Fruit fly (Drosophila melanogaster) whole organism, embryonic: Measurements from ENCODE around the gene Cyp303a1.

Source experiments
- Antp ChIP-seq: fragments of 200-800 bp; sonication (Bioruptor generic); optimal IDR thresholded peaks from 3 replicates; lab custom pipeline; 2016; ENCODE audit warnings: missing biosample characterization, missing genetic modification characterization
- Bteb2 ChIP-seq: fragments of 200-800 bp; sonication (Bioruptor generic); optimal IDR thresholded peaks from 2 replicates; lab custom pipeline; 2016; ENCODE audit warnings: missing biosample characterization, missing genetic modification characterization
- CG10147 ChIP-seq: fragments of 200-800 bp; sonication (Bioruptor generic); optimal IDR thresholded peaks from 2 replicates; lab custom pipeline; 2019; ENCODE audit warnings: missing biosample characterization, mild to moderate bottlenecking, missing genetic modification characterization, moderate library complexity
- CG11247 ChIP-seq: fragments of 200-800 bp; sonication (Bioruptor generic); IDR thresholded peaks from 2 replicates; pipeline ENCODE4 v1.3.6; 2022; ENCODE audit warnings: missing biosample characterization, missing genetic modification characterization
- CG11560 ChIP-seq: fragments of 200-800 bp; sonication (Bioruptor generic); IDR thresholded peaks from 3 replicates; pipeline ENCODE4 v1.3.6; 2022; ENCODE audit warnings: missing biosample characterization, missing genetic modification characterization
- CG12155 ChIP-seq: fragments of 200-800 bp; sonication (Bioruptor generic); optimal IDR thresholded peaks from 3 replicates; lab custom pipeline; 2016; ENCODE audit warnings: missing biosample characterization, missing genetic modification characterization
- CG12659 ChIP-seq: fragments of 200-800 bp; sonication (Bioruptor generic); optimal IDR thresholded peaks from 3 replicates; lab custom pipeline; 2017; ENCODE audit warnings: mild to moderate bottlenecking, missing biosample characterization, missing genetic modification reagents, missing genetic modification characterization
- CG17912 ChIP-seq: fragments of 200-800 bp; sonication (Bioruptor generic); optimal IDR thresholded peaks from 2 replicates; lab custom pipeline; 2018; ENCODE audit warnings: missing biosample characterization, mild to moderate bottlenecking, missing genetic modification characterization
- CG2120 ChIP-seq: fragments of 200-800 bp; sonication (Bioruptor generic); optimal IDR thresholded peaks from 3 replicates; lab custom pipeline; 2016; ENCODE audit warnings: missing biosample characterization, missing genetic modification characterization
- CG2678 ChIP-seq: fragments of 200-800 bp; sonication (Bioruptor generic); optimal IDR thresholded peaks from 3 replicates; lab custom pipeline; 2019; ENCODE audit warnings: missing biosample characterization, mild to moderate bottlenecking, missing genetic modification characterization, moderate library complexity
- CG31388 ChIP-seq: fragments of 200-800 bp; sonication (Bioruptor generic); optimal IDR thresholded peaks from 2 replicates; lab custom pipeline; 2016; ENCODE audit warnings: missing biosample characterization, missing genetic modification characterization
- CG31441 ChIP-seq: fragments of 200-800 bp; sonication (Bioruptor generic); IDR thresholded peaks from 2 replicates; pipeline ENCODE4 v1.3.6; 2022; ENCODE audit warnings: missing biosample characterization, missing genetic modification characterization
- CG32772 ChIP-seq: fragments of 200-800 bp; sonication (Bioruptor generic); IDR thresholded peaks from 2 replicates; pipeline ENCODE4 v1.3.6; 2022; ENCODE audit warnings: missing biosample characterization, missing genetic modification characterization
- CG3281 ChIP-seq: fragments of 200-800 bp; sonication (Bioruptor generic); optimal IDR thresholded peaks from 3 replicates; lab custom pipeline; 2017; ENCODE audit warnings: missing biosample characterization, mild to moderate bottlenecking, missing genetic modification characterization
- CG33557 ChIP-seq: fragments of 200-800 bp; sonication (Bioruptor generic); optimal IDR thresholded peaks from 2 replicates; lab custom pipeline; 2019; ENCODE audit warnings: missing biosample characterization, mild to moderate bottlenecking, missing genetic modification characterization, moderate library complexity
- CG5953 ChIP-seq: fragments of 200-800 bp; sonication (Bioruptor generic); IDR thresholded peaks from 2 replicates; pipeline ENCODE4 v1.3.6; 2022; ENCODE audit warnings: missing biosample characterization, missing genetic modification characterization
- CG6272 ChIP-seq: fragments of 200-800 bp; sonication (Bioruptor generic); IDR thresholded peaks from 2 replicates; pipeline ENCODE4 v1.3.6; 2022; ENCODE audit warnings: missing biosample characterization, missing genetic modification characterization
- CG7271 ChIP-seq: fragments of 200-800 bp; sonication (Bioruptor generic); optimal IDR thresholded peaks from 2 replicates; lab custom pipeline; 2018; ENCODE audit warnings: missing biosample characterization, mild to moderate bottlenecking, missing genetic modification characterization, moderate library complexity
- CG7372 ChIP-seq: fragments of 200-800 bp; sonication (Bioruptor generic); IDR thresholded peaks from 2 replicates; pipeline ENCODE4 v1.3.6; 2022; ENCODE audit warnings: missing biosample characterization, missing genetic modification characterization
- Dad ChIP-seq: fragments of 200-800 bp; sonication (Bioruptor generic); optimal IDR thresholded peaks from 3 replicates; lab custom pipeline; 2016; ENCODE audit warnings: missing biosample characterization, missing genetic modification characterization
- Doc2 ChIP-seq: fragments of 200-800 bp; sonication (Bioruptor generic); IDR thresholded peaks from 2 replicates; pipeline ENCODE4 v1.3.6; 2022; ENCODE audit warnings: missing biosample characterization, missing genetic modification characterization
- Hr39 ChIP-seq: fragments of >200 bp; optimal IDR thresholded peaks from 2 replicates; lab custom pipeline; 2017
- Meics ChIP-seq: fragments of 200-800 bp; sonication (Bioruptor generic); optimal IDR thresholded peaks from 2 replicates; lab custom pipeline; 2017; ENCODE audit warnings: missing biosample characterization, mild to moderate bottlenecking, missing genetic modification characterization
- Ravus ChIP-seq: fragments of 200-800 bp; sonication (Bioruptor generic); IDR thresholded peaks from 2 replicates; pipeline ENCODE4 v1.3.6; 2022; ENCODE audit warnings: missing biosample characterization, missing genetic modification characterization
- Usf ChIP-seq: fragments of 200-800 bp; sonication (Bioruptor generic); optimal IDR thresholded peaks from 2 replicates; lab custom pipeline; 2017; ENCODE audit warnings: missing genotype, missing biosample characterization, missing genetic modification characterization
- Vsx1 ChIP-seq: fragments of 200-800 bp; sonication (Bioruptor generic); optimal IDR thresholded peaks from 2 replicates; lab custom pipeline; 2017; ENCODE audit warnings: missing biosample characterization, mild to moderate bottlenecking, missing genetic modification characterization, missing genetic modification reagents
- ap ChIP-seq: fragments of 200-800 bp; sonication (Bioruptor generic); IDR thresholded peaks from 2 replicates; pipeline ENCODE4 v1.3.6; 2022; ENCODE audit warnings: missing biosample characterization, missing genetic modification characterization
- ara ChIP-seq: fragments of 200-800 bp; sonication (Bioruptor generic); IDR thresholded peaks from 2 replicates; pipeline ENCODE4 v1.3.6; 2022; ENCODE audit warnings: missing biosample characterization, missing genetic modification characterization
- bcd ChIP-seq: fragments of 200-800 bp; sonication (Bioruptor generic); optimal IDR thresholded peaks from 2 replicates; lab custom pipeline; 2017; ENCODE audit warnings: missing biosample characterization, mild to moderate bottlenecking, missing genetic modification characterization
- croc ChIP-seq: fragments of 200-800 bp; sonication (Bioruptor generic); conservative IDR thresholded peaks from 3 replicates; pipeline ENCODE4 v1.3.6; 2022; ENCODE audit warnings: missing biosample characterization, missing genetic modification characterization
- crp ChIP-seq, 2 experiments: fragments of 200-800 bp; sonication (Bioruptor generic); optimal IDR thresholded peaks; 2 replicates in 1 of 2; 3 replicates in 1 of 2; lab custom pipeline; 2017; ENCODE audit warnings: missing biosample characterization in 2 of 2, missing genetic modification characterization in 2 of 2, mild to moderate bottlenecking in 1 of 2, moderate library complexity in 1 of 2
- disco-r ChIP-seq: fragments of 200-800 bp; sonication (Bioruptor generic); optimal IDR thresholded peaks from 2 replicates; lab custom pipeline; 2016; ENCODE audit warnings: missing biosample characterization, missing genetic modification characterization
- eve ChIP-seq, 2 experiments: fragments of >200 bp; optimal IDR thresholded peaks; 2 replicates each; lab custom pipeline; 2017; ENCODE audit warnings: missing biosample characterization in 2 of 2, missing genetic modification characterization in 2 of 2
- grau ChIP-seq: fragments of 200-800 bp; optimal IDR thresholded peaks from 3 replicates; lab custom pipeline; 2019; ENCODE audit warnings: missing biosample characterization, mild to moderate bottlenecking, missing genetic modification characterization, moderate library complexity
- grn ChIP-seq: fragments of 200-800 bp; sonication (Bioruptor generic); optimal IDR thresholded peaks from 3 replicates; lab custom pipeline; 2017; ENCODE audit warnings: missing biosample characterization, missing genetic modification characterization
- gsb ChIP-seq: fragments of 200-800 bp; sonication (Bioruptor generic); IDR thresholded peaks from 2 replicates; pipeline ENCODE4 v1.3.6; 2022; ENCODE audit warnings: missing biosample characterization, missing genetic modification characterization
- ham ChIP-seq: fragments of 200-800 bp; sonication (Bioruptor generic); IDR thresholded peaks from 2 replicates; pipeline ENCODE4 v1.3.6; 2022; ENCODE audit warnings: missing biosample characterization, missing genetic modification characterization
- jigr1 ChIP-seq: fragments of 200-800 bp; sonication (Bioruptor generic); IDR thresholded peaks from 3 replicates; pipeline ENCODE4 v1.3.6; 2022; ENCODE audit warnings: missing biosample characterization, missing genetic modification characterization
- jumu ChIP-seq: fragments of 200-800 bp; sonication (Bioruptor generic); optimal IDR thresholded peaks from 3 replicates; lab custom pipeline; 2016; ENCODE audit warnings: missing biosample characterization, missing genetic modification characterization
- ken ChIP-seq: fragments of 200-800 bp; sonication (Bioruptor generic); IDR thresholded peaks from 3 replicates; pipeline ENCODE4 v1.3.6; 2022; ENCODE audit warnings: missing biosample characterization, missing genetic modification characterization
- klu ChIP-seq: fragments of 200-800 bp; sonication (Bioruptor generic); IDR thresholded peaks from 2 replicates; pipeline ENCODE4 v1.3.6; 2022; ENCODE audit warnings: missing biosample characterization, missing genetic modification characterization
- lab ChIP-seq: fragments of 200-800 bp; sonication (Bioruptor generic); optimal IDR thresholded peaks from 3 replicates; lab custom pipeline; 2017; ENCODE audit warnings: missing biosample characterization, missing genetic modification characterization, mild to moderate bottlenecking, moderate library complexity, missing genetic modification reagents
- odd ChIP-seq: fragments of 200-800 bp; sonication (Bioruptor generic); optimal IDR thresholded peaks from 2 replicates; lab custom pipeline; 2017; ENCODE audit warnings: missing biosample characterization, mild to moderate bottlenecking, missing genetic modification characterization
- pb ChIP-seq: fragments of 200-800 bp; sonication (Bioruptor generic); optimal IDR thresholded peaks from 3 replicates; lab custom pipeline; 2016; ENCODE audit warnings: missing biosample characterization, missing genetic modification characterization
- pros ChIP-seq: fragments of 200-800 bp; sonication (Bioruptor generic); optimal IDR thresholded peaks from 3 replicates; lab custom pipeline; 2019; ENCODE audit warnings: missing biosample characterization, mild to moderate bottlenecking, missing genetic modification characterization, moderate library complexity
- sd ChIP-seq: fragments of 200-800 bp; sonication (Bioruptor generic); optimal IDR thresholded peaks from 3 replicates; lab custom pipeline; 2018; ENCODE audit warnings: missing biosample characterization, mild to moderate bottlenecking, missing genetic modification characterization, moderate library complexity
- slou ChIP-seq: fragments of 200-800 bp; sonication (Bioruptor generic); optimal IDR thresholded peaks from 3 replicates; lab custom pipeline; 2016; ENCODE audit warnings: missing biosample characterization, missing genetic modification characterization
- sna ChIP-seq: fragments of 200-800 bp; sonication (Bioruptor generic); IDR thresholded peaks from 2 replicates; pipeline ENCODE4 v1.3.6; 2022; ENCODE audit warnings: missing biosample characterization, missing genetic modification characterization; ENCODE audit not compliant: partially characterized antibody
- tio ChIP-seq: fragments of 200-800 bp; sonication (Bioruptor generic); optimal IDR thresholded peaks from 2 replicates; lab custom pipeline; 2017; ENCODE audit warnings: missing biosample characterization, missing genetic modification characterization, inconsistent platforms
- trem ChIP-seq: fragments of 200-800 bp; optimal IDR thresholded peaks from 3 replicates; lab custom pipeline; 2019; ENCODE audit warnings: missing biosample characterization, mild to moderate bottlenecking, missing genetic modification characterization, moderate library complexity
- trh ChIP-seq: fragments of 200-800 bp; sonication (Bioruptor generic); optimal IDR thresholded peaks from 2 replicates; lab custom pipeline; 2016; ENCODE audit warnings: missing biosample characterization, missing genetic modification characterization
- zen ChIP-seq: fragments of 200-800 bp; sonication (Bioruptor generic); optimal IDR thresholded peaks from 3 replicates; lab custom pipeline; 2018; ENCODE audit warnings: missing biosample characterization, mild to moderate bottlenecking, missing genetic modification characterization, moderate library complexity
- zf30C ChIP-seq: fragments of 200-800 bp; sonication (Bioruptor generic); optimal IDR thresholded peaks from 3 replicates; lab custom pipeline; 2018; ENCODE audit warnings: missing biosample characterization, mild to moderate bottlenecking, missing genetic modification characterization

Cyp303a1 gene

DNA sequence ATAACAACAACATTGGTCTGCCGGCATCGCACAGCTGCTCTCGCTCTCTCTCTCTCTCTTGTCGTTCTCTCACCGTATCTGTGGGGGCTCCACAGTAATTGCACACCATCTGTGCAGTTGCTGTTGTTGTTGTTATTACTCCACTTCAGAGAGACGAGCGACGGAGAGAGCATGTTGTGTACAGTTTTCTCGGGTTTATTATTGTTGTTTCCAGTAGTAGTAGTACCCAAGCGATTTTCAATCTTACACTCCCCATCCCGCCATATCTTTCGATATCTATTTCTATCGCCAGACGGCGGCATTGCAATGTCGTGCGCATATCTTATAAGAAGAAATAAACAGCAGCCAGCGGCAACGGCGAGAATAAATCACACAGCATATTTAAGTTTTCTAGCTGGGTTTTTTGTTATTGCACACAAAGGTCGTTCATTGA lies 25.9 kb upstream of the Cyp303a1 start (continued):
- TF ChIP-seq CG31388 (GFP tag; lab: Kevin White, UChicago) (no peak), disco-r (GFP tag; lab: Kevin White, UChicago) (no peak), lab (GFP tag; lab: Kevin White, UChicago) (no peak), CG5953 (GFP tag; lab: Robert Waterston, UW) (no peak), jigr1 (GFP tag; lab: Robert Waterston, UW) (no peak), CG12659 (GFP tag; lab: Kevin White, UChicago) (no peak), odd (GFP tag; lab: Kevin White, UChicago) (peak; percentile 2), CG2120 (GFP tag; lab: Kevin White, UChicago) (no peak), grn (peak; percentile 73), CG3281 (no peak), Bteb2 (no peak), CG6272 (GFP tag; lab: Robert Waterston, UW) (no peak), zen (tag; lab: Kevin White, UChicago) (no peak), CG12155 (no peak), crp (GFP tag; optimal IDR thresholded peaks at IDR 0.05; lab: Kevin White, UChicago) (peak in 1 of 2 experiments; percentile 70), Usf (GFP tag; lab: Kevin White, UChicago) (no peak), klu (GFP tag; lab: Robert Waterston, UW) (no peak), sna (GFP tag; lab: Robert Waterston, UW) (no peak), jumu (no peak), grau (tag; lab: Kevin White, UChicago) (no peak), ham (GFP tag; lab: Robert Waterston, UW) (no peak), zf30C (no peak), Doc2 (GFP tag; lab: Robert Waterston, UW) (no peak), slou (GFP tag; lab: Kevin White, UChicago) (no peak), tio (GFP tag; lab: Kevin White, UChicago) (no peak), Dad (GFP tag; lab: Kevin White, UChicago) (no peak), CG11247 (GFP tag; lab: Robert Waterston, UW) (no peak), trh (GFP tag; lab: Kevin White, UChicago) (no peak), CG11560 (tag; lab: Robert Waterston, UW) (no peak), ara (GFP tag; lab: Robert Waterston, UW) (no peak), sd (tag; lab: Kevin White, UChicago) (peak; percentile 57), Antp (no peak), pb (GFP tag; lab: Kevin White, UChicago) (no peak), Meics (GFP tag; lab: Kevin White, UChicago) (no peak), pros (GFP tag; lab: Kevin White, UChicago) (peak; percentile 58), ken (GFP tag; lab: Robert Waterston, UW) (no peak), Ravus (GFP tag; lab: Robert Waterston, UW) (no peak), croc (no peak), ap (GFP tag; lab: Robert Waterston, UW) (no peak), CG7372 (GFP tag; lab: Robert Waterston, UW) (no peak), eve (GFP tag; optimal IDR thresholded peaks at IDR 0.05; lab: Kevin White, UChicago) (no peak), CG31441 (GFP tag; lab: Robert Waterston, UW) (no peak), CG2678 (no peak), CG33557 (GFP tag; lab: Kevin White, UChicago) (peak; percentile 2), CG10147 (GFP tag; lab: Kevin White, UChicago) (no peak), CG17912 (GFP tag; lab: Kevin White, UChicago) (peak; percentile 4), Hr39 (lab: Kevin White, UChicago) (no peak), trem (no peak), CG32772 (GFP tag; lab: Robert Waterston, UW) (no peak), bcd (GFP tag; lab: Kevin White, UChicago) (no peak), CG7271 (tag; lab: Kevin White, UChicago) (no peak), Vsx1 (GFP tag; lab: Kevin White, UChicago) (no peak), gsb (GFP tag; lab: Robert Waterston, UW) (no peak)
